Worm (Caenorhabditis elegans) whole organism, young adult: Measurements from ENCODE around the gene pot-1.

Experiments
- B0035.1 ChIP-seq: sonication (generic microtip); optimal IDR thresholded peaks from 2 replicates; lab custom pipeline; 2016; ENCODE audit warnings: missing genetic modification characterization, mild to moderate bottlenecking, missing compliant biosample characterization, missing genotype, missing genetic modification reagents
- F23B12.7 ChIP-seq: sonication (generic microtip); optimal IDR thresholded peaks from 2 replicates; lab custom pipeline; 2017; ENCODE audit warnings: missing genetic modification characterization, mild to moderate bottlenecking, missing compliant biosample characterization, antibody characterized with exemption, moderate library complexity; ENCODE audit not compliant: insufficient read depth
- F39B2.1 ChIP-seq: fragments of 200-800 bp; sonication (Bioruptor generic); IDR thresholded peaks from 2 replicates; pipeline ENCODE4 v1.3.6; 2022; ENCODE audit warnings: missing genetic modification reagents, missing genetic modification characterization, missing compliant biosample characterization
- F52B5.7 ChIP-seq: sonication (generic microtip); optimal IDR thresholded peaks from 2 replicates; lab custom pipeline; 2016; ENCODE audit warnings: mild to moderate bottlenecking, missing genetic modification characterization, missing compliant biosample characterization
- F57C9.4 ChIP-seq: sonication (generic microtip); optimal IDR thresholded peaks from 2 replicates; lab custom pipeline; 2017; ENCODE audit warnings: mild to moderate bottlenecking, missing genetic modification characterization, missing compliant biosample characterization
- T26A5.8 ChIP-seq: sonication (generic microtip); optimal IDR thresholded peaks from 2 replicates; lab custom pipeline; 2016; ENCODE audit warnings: missing genetic modification characterization, missing compliant biosample characterization
- Y67H2A.10 ChIP-seq: fragments of 200-800 bp; sonication (Bioruptor generic); conservative IDR thresholded peaks from 2 replicates; pipeline ENCODE4 v1.3.6; 2022; ENCODE audit warnings: missing genetic modification reagents, missing genetic modification characterization, missing compliant biosample characterization
- Y79H2A.3 ChIP-seq: fragments of 200-800 bp; sonication (Bioruptor generic); conservative IDR thresholded peaks from 2 replicates; pipeline ENCODE4 v1.3.6; 2022; ENCODE audit warnings: missing genetic modification reagents, missing genetic modification characterization, missing compliant biosample characterization
- ZK185.1 ChIP-seq: sonication (generic microtip); optimal IDR thresholded peaks from 2 replicates; lab custom pipeline; 2016; ENCODE audit warnings: mild to moderate bottlenecking, missing genetic modification characterization, missing compliant biosample characterization; ENCODE audit not compliant: poor library complexity, severe bottlenecking
- aptf-2 ChIP-seq: fragments of 200-800 bp; sonication (Bioruptor generic); conservative IDR thresholded peaks from 2 replicates; pipeline ENCODE4 v1.3.6; 2022; ENCODE audit warnings: missing genetic modification reagents, missing genetic modification characterization, missing compliant biosample characterization
- athp-1 ChIP-seq: sonication (generic microtip); optimal IDR thresholded peaks from 2 replicates; lab custom pipeline; 2017; ENCODE audit warnings: mild to moderate bottlenecking, missing genetic modification characterization, missing compliant biosample characterization
- attf-5 ChIP-seq: fragments of 200-800 bp; sonication (Bioruptor generic); optimal IDR thresholded peaks from 2 replicates; lab custom pipeline; 2018; ENCODE audit warnings: mild to moderate bottlenecking, missing genetic modification characterization, missing compliant biosample characterization
- bed-1 ChIP-seq: fragments of 200-800 bp; sonication (Bioruptor generic); IDR thresholded peaks from 2 replicates; pipeline ENCODE4 v1.3.6; 2022; ENCODE audit warnings: missing genetic modification reagents, missing genetic modification characterization, missing compliant biosample characterization
- ccch-3 ChIP-seq: fragments of 200-800 bp; sonication (Bioruptor generic); optimal IDR thresholded peaks from 2 replicates; lab custom pipeline; 2018; ENCODE audit warnings: mild to moderate bottlenecking, missing genetic modification characterization, missing compliant biosample characterization
- cebp-1 ChIP-seq, 2 experiments: fragments of 200-800 bp in 1 of 2; sonication (Bioruptor generic) in 1 of 2; sonication (generic microtip) in 1 of 2; IDR thresholded peaks in 1 of 2; optimal IDR thresholded peaks in 1 of 2; 2 replicates each; pipeline versions ENCODE4 v1.3.6 to Lab custom; 2017 to 2022; ENCODE audit warnings: missing compliant biosample characterization in 2 of 2, missing genetic modification characterization in 2 of 2, mild to moderate bottlenecking in 1 of 2, missing genetic modification reagents in 1 of 2, moderate library complexity in 1 of 2
- chd-7 ChIP-seq: sonication (generic microtip); optimal IDR thresholded peaks from 2 replicates; lab custom pipeline; 2016; ENCODE audit warnings: mild to moderate bottlenecking, missing genetic modification characterization, moderate library complexity, missing compliant biosample characterization
- dpl-1 ChIP-seq: fragments of 150-350 bp; optimal IDR thresholded peaks from 2 replicates; lab custom pipeline; 2014; ENCODE audit warnings: missing biosample characterization, missing genetic modification reagents, missing genetic modification characterization
- efl-1 ChIP-seq: fragments of 150-350 bp; optimal IDR thresholded peaks from 2 replicates; lab custom pipeline; 2014; ENCODE audit warnings: missing biosample characterization, missing genetic modification reagents, missing genetic modification characterization
- egl-44 ChIP-seq: fragments of 200-800 bp; sonication (Bioruptor generic); IDR thresholded peaks from 2 replicates; pipeline ENCODE4 v1.3.6; 2022; ENCODE audit warnings: missing genetic modification reagents, missing genetic modification characterization, missing compliant biosample characterization
- egrh-3 ChIP-seq: fragments of 200-800 bp; sonication (Bioruptor generic); IDR thresholded peaks from 2 replicates; pipeline ENCODE4 v1.3.6; 2022; ENCODE audit warnings: missing genetic modification reagents, missing genetic modification characterization, missing compliant biosample characterization
- gei-17 ChIP-seq: fragments of 200-800 bp; sonication (Bioruptor generic); optimal IDR thresholded peaks from 2 replicates; lab custom pipeline; 2018; ENCODE audit warnings: mild to moderate bottlenecking, missing genetic modification characterization, missing compliant biosample characterization
- him-1 ChIP-seq: sonication (generic microtip); optimal IDR thresholded peaks from 2 replicates; lab custom pipeline; 2016; ENCODE audit warnings: missing genotype, missing genetic modification reagents, missing genetic modification characterization, missing compliant biosample characterization
- lag-1 ChIP-seq: fragments of 200-800 bp; sonication (Bioruptor generic); IDR thresholded peaks from 2 replicates; pipeline ENCODE4 v1.3.6; 2022; ENCODE audit warnings: missing genetic modification reagents, missing genetic modification characterization, missing compliant biosample characterization
- lin-26 ChIP-seq: fragments of 200-800 bp; sonication (Bioruptor generic); IDR thresholded peaks from 2 replicates; pipeline ENCODE4 v1.3.6; 2022; ENCODE audit warnings: missing genetic modification reagents, missing genetic modification characterization, missing compliant biosample characterization
- lin-35 ChIP-seq, 3 experiments: fragments of 150-350 bp in 2 of 3; sonication (generic microtip) in 1 of 3; optimal IDR thresholded peaks; 2 replicates each; lab custom pipeline; 2014 to 2018; ENCODE audit warnings: missing biosample characterization in 3 of 3, missing genetic modification characterization in 3 of 3, missing genetic modification reagents in 3 of 3
- lin-54 ChIP-seq: fragments of 200-800 bp; sonication (Bioruptor generic); optimal IDR thresholded peaks from 2 replicates; lab custom pipeline; 2018; ENCODE audit warnings: mild to moderate bottlenecking, missing genetic modification characterization, missing compliant biosample characterization
- lir-1 ChIP-seq: fragments of 200-800 bp; sonication (Bioruptor generic); conservative IDR thresholded peaks from 2 replicates; pipeline ENCODE4 v1.3.6; 2022; ENCODE audit warnings: missing genetic modification reagents, missing genetic modification characterization, missing compliant biosample characterization
- madf-3 ChIP-seq: fragments of 200-800 bp; sonication (Bioruptor generic); IDR thresholded peaks from 2 replicates; pipeline ENCODE4 v1.3.6; 2022; ENCODE audit warnings: missing genetic modification reagents, missing genetic modification characterization, missing compliant biosample characterization
- nfya-1 ChIP-seq: sonication (generic microtip); optimal IDR thresholded peaks from 2 replicates; lab custom pipeline; 2017; ENCODE audit warnings: antibody characterized with exemption, missing compliant biosample characterization, missing genetic modification characterization, borderline replicate concordance; ENCODE audit not compliant: insufficient read depth
- nfyb-1 ChIP-seq: fragments of 200-800 bp; sonication (Bioruptor generic); IDR thresholded peaks from 2 replicates; pipeline ENCODE4 v1.3.6; 2022; ENCODE audit warnings: missing genetic modification reagents, missing genetic modification characterization, missing compliant biosample characterization
- nhr-120 ChIP-seq: fragments of 200-800 bp; sonication (Bioruptor generic); IDR thresholded peaks from 2 replicates; pipeline ENCODE4 v1.3.6; 2022; ENCODE audit warnings: missing genetic modification characterization, missing compliant biosample characterization
- nhr-80 ChIP-seq: sonication (generic microtip); optimal IDR thresholded peaks from 2 replicates; lab custom pipeline; 2016; ENCODE audit warnings: missing genetic modification characterization, missing compliant biosample characterization
- rpc-1 ChIP-seq, 2 experiments: fragments of 150-350 bp in 1 of 2; sonication (generic microtip) in 1 of 2; optimal IDR thresholded peaks; 2 replicates each; lab custom pipeline; 2014 to 2018; ENCODE audit warnings: missing biosample characterization in 1 of 2, missing genetic modification characterization in 1 of 2, missing genetic modification reagents in 1 of 2, missing genotype in 1 of 2
- sdz-38 ChIP-seq: sonication (generic microtip); optimal IDR thresholded peaks from 2 replicates; lab custom pipeline; 2016; ENCODE audit warnings: missing genotype, missing genetic modification characterization, missing compliant biosample characterization
- snpc-4 ChIP-seq, 5 experiments: fragments of 150-350 bp in 1 of 5; sonication (generic microtip) in 4 of 5; optimal IDR thresholded peaks; 2 replicates each; lab custom pipeline; 2014 to 2018; ENCODE audit warnings: missing genetic modification characterization in 5 of 5, missing biosample characterization in 3 of 5, antibody characterized with exemption in 2 of 5, mild to moderate bottlenecking in 2 of 5, missing compliant biosample characterization in 2 of 5, missing genotype in 2 of 5, moderate library complexity in 2 of 5, missing genetic modification reagents in 1 of 5
- tbx-9 ChIP-seq: sonication (generic microtip); optimal IDR thresholded peaks from 2 replicates; lab custom pipeline; 2016; ENCODE audit warnings: borderline replicate concordance, missing genetic modification characterization, inconsistent platforms, missing compliant biosample characterization
- zfh-2 ChIP-seq: fragments of 200-800 bp; sonication (Bioruptor generic); conservative IDR thresholded peaks from 2 replicates; pipeline ENCODE4 v1.3.6; 2022; ENCODE audit warnings: missing genetic modification reagents, missing genetic modification characterization, missing compliant biosample characterization
- ztf-26 ChIP-seq: sonication (generic microtip); optimal IDR thresholded peaks from 2 replicates; lab custom pipeline; 2017; ENCODE audit warnings: missing genetic modification characterization, missing compliant biosample characterization
- ztf-28 ChIP-seq: fragments of 200-800 bp; sonication (Bioruptor generic); IDR thresholded peaks from 2 replicates; pipeline ENCODE4 v1.3.6; 2022; ENCODE audit warnings: missing genetic modification reagents, missing genetic modification characterization, missing compliant biosample characterization
- ztf-3 ChIP-seq: fragments of 200-800 bp; sonication (Bioruptor generic); optimal IDR thresholded peaks from 2 replicates; lab custom pipeline; 2018; ENCODE audit warnings: mild to moderate bottlenecking, missing genetic modification characterization, missing compliant biosample characterization

Gene pot-1

ce11 chrIII:7150162-7150561 lies 16.7 kb upstream of the pot-1 start:
- TF ChIP-seq ztf-28 (GFP tag; lab: Robert Waterston, UW) (no peak), lin-26 (GFP tag; lab: Robert Waterston, UW) (no peak), Y79H2A.3 (GFP tag; lab: Robert Waterston, UW) (no peak), dpl-1 (GFP tag; lab: Kevin White, UChicago) (no peak), sdz-38 (no peak), lin-35 (GFP tag; optimal IDR thresholded peaks at IDR 0.05; lab: Kevin White, UChicago) (no peak), F39B2.1 (no peak), nhr-120 (GFP tag; lab: Robert Waterston, UW) (no peak), efl-1 (GFP tag; lab: Kevin White, UChicago) (no peak), ccch-3 (GFP tag; lab: Kevin White, UChicago) (no peak), ZK185.1 (no peak)

DNA sequence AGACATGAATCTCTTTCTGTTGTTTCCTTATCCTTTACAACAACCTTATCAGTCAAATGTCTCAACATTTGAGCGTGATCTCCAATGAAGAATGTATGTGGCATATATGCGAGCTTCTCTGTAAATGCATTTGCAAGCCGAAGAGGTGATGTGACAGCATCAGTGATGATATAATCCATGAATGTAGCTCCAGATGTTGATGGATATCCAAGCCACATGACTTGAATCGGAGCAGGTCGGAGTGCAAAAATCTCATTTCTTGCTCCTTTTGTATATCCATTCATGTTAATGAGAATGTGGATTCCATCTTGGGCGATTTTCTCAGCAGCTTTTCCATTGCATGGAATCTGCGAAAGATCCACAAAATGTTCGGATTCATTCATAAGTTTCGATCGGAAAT lies 14.7 kb upstream of the pot-1 start:
- TF ChIP-seq ccch-3 (GFP tag; lab: Kevin White, UChicago): no peak
- no peak for TF ChIP-seq him-1 (tag; lab: Kevin White, UChicago)

ce11 chrIII:7146341-7146740 lies 12.9 kb upstream of the pot-1 start:
- 0 out of 2 replicates have a peak, but pooled peaks have one; percentile 26 for TF ChIP-seq madf-3 (GFP tag; lab: Robert Waterston, UW)
- TF ChIP-seq aptf-2 (GFP tag; lab: Robert Waterston, UW): no peak

DNA sequence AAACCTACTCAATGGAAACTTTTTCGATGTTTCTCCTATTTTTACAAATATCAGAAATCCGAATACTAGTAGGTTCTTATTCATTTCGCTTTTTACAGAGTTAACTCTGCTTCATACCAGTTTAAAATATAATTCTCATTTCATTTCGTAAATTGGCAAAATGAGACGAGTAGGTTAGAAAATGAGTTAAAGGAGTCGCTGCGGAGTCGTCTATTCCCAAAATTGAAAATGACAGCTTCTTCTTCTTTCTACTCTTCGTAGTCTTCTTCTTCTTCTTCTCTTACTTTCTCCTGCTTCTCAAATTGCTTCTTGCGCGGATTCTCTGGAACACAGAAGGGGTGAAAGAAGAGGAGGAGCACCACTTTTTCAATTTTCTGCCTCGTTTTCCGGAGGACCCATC lies 11.3 kb upstream of the pot-1 start, which contains the start of gene glr-2:
TSS of gene glr-2 (minus strand) at position 211 of the 400 bp plus-strand sequence.
- TF ChIP-seq snpc-4 (GFP tag; optimal IDR thresholded peaks at IDR 0.05; lab: Kevin White, UChicago): no peak
- no peak for TF ChIP-seq snpc-4 (tag; optimal IDR thresholded peaks at IDR 0.05; lab: Kevin White, UChicago)
- no peak for TF ChIP-seq nfyb-1
- TF ChIP-seq F52B5.7 (tag; lab: Kevin White, UChicago): no peak
- TF ChIP-seq F57C9.4 (tag; lab: Kevin White, UChicago): no peak
- TF ChIP-seq B0035.1 (tag; lab: Kevin White, UChicago): no peak
- no peak for TF ChIP-seq F23B12.7 (tag; lab: Kevin White, UChicago)
- TF ChIP-seq lir-1 (GFP tag; lab: Robert Waterston, UW): no peak
- TF ChIP-seq athp-1 (tag; lab: Kevin White, UChicago): no peak
- no peak for TF ChIP-seq zfh-2

- no peak for TF ChIP-seq egl-44 (GFP tag; lab: Robert Waterston, UW)
- no peak for TF ChIP-seq tbx-9 (tag; lab: Kevin White, UChicago)
- no peak for TF ChIP-seq Y67H2A.10 (GFP tag; lab: Robert Waterston, UW)
- TF ChIP-seq egrh-3 (GFP tag; lab: Robert Waterston, UW): no peak
- peak; percentile 83 for TF ChIP-seq nfyb-1
- TF ChIP-seq lin-54 (GFP tag; lab: Kevin White, UChicago): peak; percentile 63
- TF ChIP-seq nhr-80 (tag; lab: Kevin White, UChicago): no peak
- no peak for TF ChIP-seq Y79H2A.3 (GFP tag; lab: Robert Waterston, UW)
- no peak for TF ChIP-seq rpc-1 (optimal IDR thresholded peaks at IDR 0.05; lab: Kevin White, UChicago)
- peak; percentile 11 for TF ChIP-seq rpc-1 (tag; optimal IDR thresholded peaks at IDR 0.05; lab: Kevin White, UChicago)
- TF ChIP-seq T26A5.8: no peak
- no peak for TF ChIP-seq ztf-3 (GFP tag; lab: Kevin White, UChicago)
- TF ChIP-seq bed-1 (GFP tag; lab: Robert Waterston, UW): no peak
- peak; percentile 96 for TF ChIP-seq him-1 (tag; lab: Kevin White, UChicago)
- no peak for TF ChIP-seq nfya-1 (tag; lab: Kevin White, UChicago)
- TF ChIP-seq lag-1 (GFP tag; lab: Robert Waterston, UW): no peak
- TF ChIP-seq chd-7 (tag; lab: Kevin White, UChicago): no peak
- no peak for TF ChIP-seq ztf-26 (tag; lab: Kevin White, UChicago)
- TF ChIP-seq ztf-28 (GFP tag; lab: Robert Waterston, UW): no peak
- no peak for TF ChIP-seq gei-17 (GFP tag; lab: Kevin White, UChicago)
- no peak for TF ChIP-seq B0035.1 (tag; lab: Kevin White, UChicago)
- no peak for TF ChIP-seq nhr-120 (GFP tag; lab: Robert Waterston, UW)
- TF ChIP-seq cebp-1 (GFP tag; IDR thresholded peaks at IDR 0.05; lab: Robert Waterston, UW): no peak
- no peak for TF ChIP-seq cebp-1 (tag; optimal IDR thresholded peaks at IDR 0.05; lab: Kevin White, UChicago)
- no peak for TF ChIP-seq attf-5 (GFP tag; lab: Kevin White, UChicago)
Measured at ce11 chrIII:7142172-7142601, 8.7 kb upstream of the pot-1 start.
